Worm (Caenorhabditis elegans): ENCODE measurements around the gene cest-34.

- TF ChIP-seq skn-1 (tag; optimal IDR thresholded peaks at IDR 0.05): no peak
- TF ChIP-seq pha-4 (tag; optimal IDR thresholded peaks at IDR 0.05): no peak
- no peak for TF ChIP-seq nhr-237 (tag; optimal IDR thresholded peaks at IDR 0.05)
- TF ChIP-seq snpc-4 (tag; optimal IDR thresholded peaks at IDR 0.05): no peak
- TF ChIP-seq ama-1 (optimal IDR thresholded peaks at IDR 0.05): no peak
- TF ChIP-seq fos-1 (tag; optimal IDR thresholded peaks at IDR 0.05): no peak
- no peak for TF ChIP-seq jun-1 (tag; optimal IDR thresholded peaks at IDR 0.05)
- TF ChIP-seq ceh-9 (tag; optimal IDR thresholded peaks at IDR 0.05): no peak
- TF ChIP-seq unc-39 (tag; optimal IDR thresholded peaks at IDR 0.05): no peak
These were observed 17.1 kb upstream of the cest-34 start for ce11 chrV:6659533-6659932.
